Worm (Caenorhabditis elegans): ENCODE data around the gene gly-8.
A peak's percentile ranks its signal among the peaks of the same experiment; 100 is the strongest.

Gene gly-8

ce11 chrIII:11624838-11625292 is at the start of gene gly-8:
gly-8 (plus strand) TSS chrIII:11625242.
- TF ChIP-seq rbr-2 (tag; optimal IDR thresholded peaks at IDR 0.05): no peak
- TF ChIP-seq dpl-1 (GFP tag; optimal IDR thresholded peaks at IDR 0.05): peak; percentile 49
- no peak for TF ChIP-seq ces-1 (GFP tag; optimal IDR thresholded peaks at IDR 0.05)
- TF ChIP-seq snpc-4 (tag; optimal IDR thresholded peaks at IDR 0.05): no peak
- no peak for TF ChIP-seq gei-8 (GFP tag; optimal IDR thresholded peaks at IDR 0.05)
- TF ChIP-seq lin-13 (GFP tag; optimal IDR thresholded peaks at IDR 0.05): no peak
- no peak for TF ChIP-seq nhr-48 (tag; optimal IDR thresholded peaks at IDR 0.05)
- no peak for TF ChIP-seq ZK337.2 (GFP tag; IDR thresholded peaks at IDR 0.05)
- TF ChIP-seq T20F7.1 (GFP tag; optimal IDR thresholded peaks at IDR 0.05): no peak
- TF ChIP-seq Y75B8A.6 (GFP tag; IDR thresholded peaks at IDR 0.05): no peak
- no peak for TF ChIP-seq hif-1 (tag; optimal IDR thresholded peaks at IDR 0.05)
- no peak for TF ChIP-seq ama-1 (optimal IDR thresholded peaks at IDR 0.05)
- TF ChIP-seq lsy-2 (tag; optimal IDR thresholded peaks at IDR 0.05): peak in 1 of 2 experiments; percentile 43
- no peak for TF ChIP-seq mxl-3 (GFP tag; optimal IDR thresholded peaks at IDR 0.05)
- peak; percentile 45 for TF ChIP-seq nhr-28 (tag; optimal IDR thresholded peaks at IDR 0.05)
- no peak for TF ChIP-seq Y5F2A.4 (GFP tag; optimal IDR thresholded peaks at IDR 0.05)
- TF ChIP-seq ctbp-1 (GFP tag; IDR thresholded peaks at IDR 0.05): no peak
- TF ChIP-seq zag-1 (tag; optimal IDR thresholded peaks at IDR 0.05): no peak
- TF ChIP-seq F26F4.8 (GFP tag; conservative IDR thresholded peaks at IDR 0.05): no peak
- TF ChIP-seq mdl-1 (tag; optimal IDR thresholded peaks at IDR 0.05): no peak
- no peak for TF ChIP-seq T26A8.4 (GFP tag; IDR thresholded peaks at IDR 0.05)
- TF ChIP-seq R02D3.7 (tag; optimal IDR thresholded peaks at IDR 0.05): no peak
- TF ChIP-seq lin-38 (GFP tag; IDR thresholded peaks at IDR 0.05): no peak
- TF ChIP-seq F44E2.7 (GFP tag; IDR thresholded peaks at IDR 0.05): no peak
- TF ChIP-seq ztf-11 (tag; optimal IDR thresholded peaks at IDR 0.05): no peak
- no peak for TF ChIP-seq ZK546.5 (tag; optimal IDR thresholded peaks at IDR 0.05)
- no peak for TF ChIP-seq lir-3 (tag; optimal IDR thresholded peaks at IDR 0.05)

ce11 chrIII:11579380-11579779 is 45.7 kb upstream of the gly-8 start:
- TF ChIP-seq nhr-41 (GFP tag; IDR thresholded peaks at IDR 0.05) (no peak), egl-43 (GFP tag; IDR thresholded peaks at IDR 0.05) (peak; percentile 53; the same call in 1 of the 2 replicates), set-16 (GFP tag; IDR thresholded peaks at IDR 0.05) (peak; percentile 73), F10B5.3 (tag; optimal IDR thresholded peaks at IDR 0.05) (no peak), dmd-9 (GFP tag; IDR thresholded peaks at IDR 0.05) (0 out of 2 replicates have a peak, but pooled peaks have one; percentile 19), ces-1 (GFP tag; optimal IDR thresholded peaks at IDR 0.05) (no peak)

- no peak for TF ChIP-seq zfp-3 (GFP tag; conservative IDR thresholded peaks at IDR 0.05)
- TF ChIP-seq lin-38 (GFP tag; IDR thresholded peaks at IDR 0.05): peak; percentile 78
- TF ChIP-seq Y5F2A.4 (GFP tag; optimal IDR thresholded peaks at IDR 0.05): no peak
- no peak for TF ChIP-seq hlh-11 (tag; optimal IDR thresholded peaks at IDR 0.05)
- TF ChIP-seq daf-16 (GFP tag; optimal IDR thresholded peaks at IDR 0.05): no peak
- no peak for TF ChIP-seq daf-16 (tag; optimal IDR thresholded peaks at IDR 0.05)
- TF ChIP-seq egl-43 (GFP tag; IDR thresholded peaks at IDR 0.05): no peak
- TF ChIP-seq Y75B8A.6 (GFP tag; IDR thresholded peaks at IDR 0.05): no peak
- no peak for TF ChIP-seq nhr-11 (tag; optimal IDR thresholded peaks at IDR 0.05)
- TF ChIP-seq mxl-3 (GFP tag; optimal IDR thresholded peaks at IDR 0.05): no peak
- no peak for TF ChIP-seq nhr-41 (GFP tag; IDR thresholded peaks at IDR 0.05)
- no peak for TF ChIP-seq mep-1 (tag; optimal IDR thresholded peaks at IDR 0.05)
- no peak for TF ChIP-seq nhr-6 (tag; optimal IDR thresholded peaks at IDR 0.05)
- TF ChIP-seq F37D6.2 (tag; optimal IDR thresholded peaks at IDR 0.05): no peak
- TF ChIP-seq mes-2 (tag; optimal IDR thresholded peaks at IDR 0.05; ENCODE audit: poor library complexity, severe bottlenecking): peak; percentile 50
- TF ChIP-seq madf-9 (GFP tag; conservative IDR thresholded peaks at IDR 0.05): no peak
- no peak for TF ChIP-seq snpc-4 (tag; optimal IDR thresholded peaks at IDR 0.05)
- TF ChIP-seq pqm-1 (tag; optimal IDR thresholded peaks at IDR 0.05): no peak
- no peak for TF ChIP-seq nhr-76 (tag; optimal IDR thresholded peaks at IDR 0.05)
- TF ChIP-seq php-3 (GFP tag; IDR thresholded peaks at IDR 0.05): no peak
- peak; percentile 79 for TF ChIP-seq dpl-1 (GFP tag; optimal IDR thresholded peaks at IDR 0.05)
- TF ChIP-seq set-16 (GFP tag; IDR thresholded peaks at IDR 0.05): no peak
- no peak for TF ChIP-seq tag-97 (GFP tag; IDR thresholded peaks at IDR 0.05)
- TF ChIP-seq ztf-7 (tag; optimal IDR thresholded peaks at IDR 0.05): no peak
- no peak for TF ChIP-seq nhr-102 (tag; optimal IDR thresholded peaks at IDR 0.05)
- TF ChIP-seq lir-3 (tag; optimal IDR thresholded peaks at IDR 0.05): no peak
- TF ChIP-seq ces-1 (GFP tag; optimal IDR thresholded peaks at IDR 0.05): no peak
- peak in 1 of 2 experiments; percentile 48 for TF ChIP-seq lsy-2 (tag; optimal IDR thresholded peaks at IDR 0.05)
Observed at ce11 chrIII:11580428-11580885, 44.6 kb upstream of the gly-8 start, which contains the start of gene Y66D12A.7. Y66D12A.7 (minus strand) TSS chrIII:11580478.

Measured in whole organism, L4 larva.